Worm (Caenorhabditis elegans): ENCODE measurements around the gene C43F9.5.

C43F9.5 gene

DNA sequence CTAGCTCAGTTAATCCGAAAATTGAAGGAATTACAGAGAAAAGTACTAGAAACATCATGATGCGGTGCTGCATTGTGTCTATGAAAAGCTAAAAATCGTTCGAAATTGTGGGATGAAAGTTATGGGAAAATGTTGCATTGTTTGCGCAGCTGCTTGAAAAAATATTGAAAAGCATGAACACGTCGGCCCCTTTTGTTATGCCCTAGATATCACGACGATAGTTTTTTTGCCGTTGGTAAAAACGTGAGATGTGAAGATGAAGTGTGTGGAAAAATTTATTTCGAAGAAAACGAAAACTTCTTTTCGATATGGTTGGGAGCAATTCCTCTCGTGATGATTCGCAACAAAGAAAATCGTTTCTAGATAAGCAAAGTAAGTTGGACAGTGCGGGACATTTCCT is at the start of gene C43F9.5, which contains the start of gene nkb-2:
Gene C43F9.5, minus strand, starts transcription at position 101 of the 400 bp plus-strand sequence.
Gene nkb-2, plus strand, starts transcription at position 277 of the 400 bp plus-strand sequence.
- TF ChIP-seq cnd-1 (tag; optimal IDR thresholded peaks at IDR 0.05): no peak
- no peak for TF ChIP-seq blmp-1 (tag; optimal IDR thresholded peaks at IDR 0.05)
- TF ChIP-seq hlh-1 (tag; optimal IDR thresholded peaks at IDR 0.05): no peak
- TF ChIP-seq bed-3 (GFP tag; optimal IDR thresholded peaks at IDR 0.05): no peak
- no peak for TF ChIP-seq elt-1 (tag; optimal IDR thresholded peaks at IDR 0.05; ENCODE audit: borderline replicate concordance, insufficient read depth)
- TF ChIP-seq ztf-11 (tag; optimal IDR thresholded peaks at IDR 0.05): no peak
- no peak for TF ChIP-seq lin-32 (GFP tag; optimal IDR thresholded peaks at IDR 0.05)
- TF ChIP-seq mab-5 (tag; optimal IDR thresholded peaks at IDR 0.05): no peak
- no peak for TF ChIP-seq snpc-4 (tag; optimal IDR thresholded peaks at IDR 0.05)
- no peak for TF ChIP-seq flh-1 (GFP tag; optimal IDR thresholded peaks at IDR 0.05)
- no peak for TF ChIP-seq pha-4 (tag; optimal IDR thresholded peaks at IDR 0.05)
- TF ChIP-seq unc-120 (tag; optimal IDR thresholded peaks at IDR 0.05; ENCODE audit: poor library complexity, severe bottlenecking): no peak
- TF ChIP-seq sptf-1 (tag; optimal IDR thresholded peaks at IDR 0.05): no peak
- TF ChIP-seq nhr-12 (tag; optimal IDR thresholded peaks at IDR 0.05): no peak
- no peak for TF ChIP-seq lin-13 (tag; optimal IDR thresholded peaks at IDR 0.05)
- no peak for TF ChIP-seq zip-8 (tag; optimal IDR thresholded peaks at IDR 0.05)
- TF ChIP-seq nhr-2 (tag; optimal IDR thresholded peaks at IDR 0.05): no peak
- TF ChIP-seq unc-39 (tag; optimal IDR thresholded peaks at IDR 0.05): no peak

- TF ChIP-seq hlh-1 (tag; optimal IDR thresholded peaks at IDR 0.05) (no peak), M03D4.4 (tag; optimal IDR thresholded peaks at IDR 0.05) (no peak), snpc-4 (tag; optimal IDR thresholded peaks at IDR 0.05) (no peak), nhr-28 (tag; optimal IDR thresholded peaks at IDR 0.05) (no peak), bed-3 (GFP tag; optimal IDR thresholded peaks at IDR 0.05) (no peak), ham-2 (GFP tag; optimal IDR thresholded peaks at IDR 0.05) (no peak), elt-1 (tag; optimal IDR thresholded peaks at IDR 0.05; ENCODE audit: borderline replicate concordance, insufficient read depth) (no peak), mab-5 (tag; optimal IDR thresholded peaks at IDR 0.05) (no peak), nhr-2 (tag; optimal IDR thresholded peaks at IDR 0.05) (no peak), ceh-43 (GFP tag; optimal IDR thresholded peaks at IDR 0.05) (no peak), ceh-83 (GFP tag; optimal IDR thresholded peaks at IDR 0.05) (no peak), pha-4 (tag; optimal IDR thresholded peaks at IDR 0.05) (no peak), ztf-11 (tag; optimal IDR thresholded peaks at IDR 0.05) (no peak)
These were observed 48.4 kb upstream of the C43F9.5 start, which contains the start of gene F56C4.2 for ce11 chrIV:10638977-10639376. Gene F56C4.2 (plus strand): TSS chrIV:10639277.

- no peak for TF ChIP-seq ceh-43 (GFP tag; optimal IDR thresholded peaks at IDR 0.05)
- TF ChIP-seq lin-32 (GFP tag; optimal IDR thresholded peaks at IDR 0.05): no peak
- no peak for TF ChIP-seq pha-4 (tag; optimal IDR thresholded peaks at IDR 0.05)
- TF ChIP-seq lsy-2 (tag; optimal IDR thresholded peaks at IDR 0.05): no peak
- TF ChIP-seq blmp-1 (tag; optimal IDR thresholded peaks at IDR 0.05): no peak
- TF ChIP-seq nhr-237 (tag; optimal IDR thresholded peaks at IDR 0.05): no peak
- no peak for TF ChIP-seq unc-120 (tag; optimal IDR thresholded peaks at IDR 0.05; ENCODE audit: poor library complexity, severe bottlenecking)
- TF ChIP-seq mls-2 (tag; optimal IDR thresholded peaks at IDR 0.05): no peak
- no peak for TF ChIP-seq sptf-1 (tag; optimal IDR thresholded peaks at IDR 0.05)
These were observed 46.1 kb upstream of the C43F9.5 start, which contains the start of gene F56C4.1 for ce11 chrIV:10636649-10637048. Gene F56C4.1 (plus strand): TSS chrIV:10636949.

- TF ChIP-seq mep-1 (tag; optimal IDR thresholded peaks at IDR 0.05) (no peak), elt-1 (tag; optimal IDR thresholded peaks at IDR 0.05; ENCODE audit: borderline replicate concordance, insufficient read depth) (no peak), bed-3 (GFP tag; optimal IDR thresholded peaks at IDR 0.05) (no peak), nhr-2 (tag; optimal IDR thresholded peaks at IDR 0.05) (no peak), ztf-11 (tag; optimal IDR thresholded peaks at IDR 0.05) (no peak), tbx-8 (GFP tag; optimal IDR thresholded peaks at IDR 0.05) (no peak), unc-62 (GFP tag; optimal IDR thresholded peaks at IDR 0.05) (no peak), ham-2 (GFP tag; optimal IDR thresholded peaks at IDR 0.05) (no peak), nhr-12 (tag; optimal IDR thresholded peaks at IDR 0.05) (no peak), pha-4 (tag; optimal IDR thresholded peaks at IDR 0.05) (no peak), ceh-39 (tag; optimal IDR thresholded peaks at IDR 0.05) (no peak), lsy-2 (tag; optimal IDR thresholded peaks at IDR 0.05) (no peak), elt-3 (tag; optimal IDR thresholded peaks at IDR 0.05) (no peak), sptf-1 (tag; optimal IDR thresholded peaks at IDR 0.05) (no peak)
These were observed 40.5 kb upstream of the C43F9.5 start, which contains the start of gene F56C4.4 for ce11 chrIV:10630953-10631554. Gene F56C4.4 (minus strand): TSS chrIV:10631267.
